Worm (Caenorhabditis elegans) whole organism, L2 larva: ENCODE data around the gene T03F6.9.

Experiments
- F13H6.1 ChIP-seq: sonication (generic microtip); optimal IDR thresholded peaks from 2 replicates; lab custom pipeline; 2016; ENCODE audit warnings: missing genetic modification characterization, missing compliant biosample characterization
- R02D3.7 ChIP-seq: fragments of 150-350 bp; optimal IDR thresholded peaks from 2 replicates; lab custom pipeline; 2014; ENCODE audit warnings: missing biosample characterization, missing genetic modification characterization
- Y55F3AM.14 ChIP-seq: fragments of 200-800 bp; sonication (Bioruptor generic); optimal IDR thresholded peaks from 2 replicates; lab custom pipeline; 2018; ENCODE audit warnings: mild to moderate bottlenecking, missing genetic modification characterization, missing compliant biosample characterization
- alr-1 ChIP-seq: fragments of 150-350 bp; optimal IDR thresholded peaks from 2 replicates; lab custom pipeline; 2014; ENCODE audit warnings: missing biosample characterization, missing genetic modification characterization
- ama-1 ChIP-seq: fragments of 150-350 bp; optimal IDR thresholded peaks from 2 replicates; lab custom pipeline; 2018; ENCODE audit warnings: inconsistent platforms
- blmp-1 ChIP-seq: sonication (generic microtip); optimal IDR thresholded peaks from 2 replicates; lab custom pipeline; 2017; ENCODE audit warnings: missing genetic modification characterization, mild to moderate bottlenecking, missing compliant biosample characterization, antibody characterized with exemption, moderate library complexity; ENCODE audit not compliant: insufficient read depth
- ceh-16 ChIP-seq: fragments of 150-350 bp; optimal IDR thresholded peaks from 2 replicates; lab custom pipeline; 2014; ENCODE audit warnings: missing biosample characterization, missing genetic modification characterization
- ceh-82 ChIP-seq: fragments of 150-350 bp; optimal IDR thresholded peaks from 2 replicates; lab custom pipeline; 2014; ENCODE audit warnings: missing biosample characterization, missing genetic modification characterization
- crh-2 ChIP-seq: sonication (generic microtip); optimal IDR thresholded peaks from 2 replicates; lab custom pipeline; 2017; ENCODE audit warnings: missing biosample characterization, missing genetic modification characterization
- dmd-4 ChIP-seq: sonication (generic microtip); optimal IDR thresholded peaks from 2 replicates; lab custom pipeline; 2017; ENCODE audit warnings: missing biosample characterization, missing genetic modification characterization
- elt-1 ChIP-seq: fragments of 150-350 bp; optimal IDR thresholded peaks from 2 replicates; lab custom pipeline; 2014; ENCODE audit warnings: missing biosample characterization, missing genetic modification characterization
- elt-3 ChIP-seq: sonication (generic microtip); optimal IDR thresholded peaks from 2 replicates; lab custom pipeline; 2017; ENCODE audit warnings: missing biosample characterization, missing genetic modification characterization
- fos-1 ChIP-seq: fragments of 150-350 bp; optimal IDR thresholded peaks from 2 replicates; lab custom pipeline; 2014; ENCODE audit warnings: missing biosample characterization, missing genetic modification characterization
- gmeb-1 ChIP-seq: fragments of 150-350 bp; optimal IDR thresholded peaks from 2 replicates; lab custom pipeline; 2014; ENCODE audit warnings: missing biosample characterization, missing genetic modification characterization
- mab-5 ChIP-seq: fragments of 150-350 bp; optimal IDR thresholded peaks from 2 replicates; lab custom pipeline; 2014; ENCODE audit warnings: missing biosample characterization, missing genetic modification characterization
- mbf-1 ChIP-seq: sonication (generic microtip); optimal IDR thresholded peaks from 2 replicates; lab custom pipeline; 2017; ENCODE audit warnings: missing biosample characterization, missing genetic modification characterization
- mdl-1 ChIP-seq, 2 experiments: fragments of 150-350 bp in 1 of 2; sonication (generic microtip) in 1 of 2; optimal IDR thresholded peaks; 2 replicates each; lab custom pipeline; 2017; ENCODE audit warnings: missing biosample characterization in 2 of 2, missing genetic modification characterization in 2 of 2
- nhr-10 ChIP-seq: sonication (generic microtip); optimal IDR thresholded peaks from 2 replicates; lab custom pipeline; 2017; ENCODE audit warnings: missing biosample characterization, missing genetic modification characterization
- nhr-11 ChIP-seq: fragments of 150-350 bp; optimal IDR thresholded peaks from 2 replicates; lab custom pipeline; 2014; ENCODE audit warnings: missing biosample characterization, missing genetic modification characterization
- nhr-12 ChIP-seq: fragments of 150-350 bp; optimal IDR thresholded peaks from 2 replicates; lab custom pipeline; 2014; ENCODE audit warnings: missing biosample characterization, missing genetic modification characterization
- nhr-21 ChIP-seq: fragments of 150-350 bp; optimal IDR thresholded peaks from 2 replicates; lab custom pipeline; 2014; ENCODE audit warnings: missing biosample characterization, missing genetic modification characterization
- nhr-23 ChIP-seq: fragments of 150-350 bp; optimal IDR thresholded peaks from 2 replicates; lab custom pipeline; 2014; ENCODE audit warnings: missing biosample characterization, missing genetic modification reagents, missing genetic modification characterization
- nhr-237 ChIP-seq: fragments of 150-350 bp; optimal IDR thresholded peaks from 2 replicates; lab custom pipeline; 2014; ENCODE audit warnings: missing biosample characterization, missing genetic modification characterization
- nhr-25 ChIP-seq: fragments of 150-350 bp; sonication (generic microtip); optimal IDR thresholded peaks from 3 replicates; lab custom pipeline; 2014; ENCODE audit warnings: missing biosample characterization, missing genetic modification characterization
- nhr-6 ChIP-seq: fragments of 150-350 bp; optimal IDR thresholded peaks from 2 replicates; lab custom pipeline; 2014; ENCODE audit warnings: missing biosample characterization, missing genetic modification characterization
- peb-1 ChIP-seq: fragments of 150-350 bp; optimal IDR thresholded peaks from 2 replicates; lab custom pipeline; 2014; ENCODE audit warnings: missing biosample characterization, missing genetic modification characterization
- skn-1 ChIP-seq: sonication (generic microtip); optimal IDR thresholded peaks from 2 replicates; lab custom pipeline; 2017; ENCODE audit warnings: missing biosample characterization, missing genetic modification characterization
- sma-9 ChIP-seq, 2 experiments: fragments of 150-350 bp in 1 of 2; sonication (generic microtip) in 1 of 2; optimal IDR thresholded peaks; 2 replicates each; lab custom pipeline; 2014 to 2016; ENCODE audit warnings: missing genetic modification characterization in 2 of 2, mild to moderate bottlenecking in 1 of 2, missing biosample characterization in 1 of 2, missing compliant biosample characterization in 1 of 2, missing genetic modification reagents in 1 of 2, moderate library complexity in 1 of 2
- snpc-4 ChIP-seq: fragments of 150-350 bp; optimal IDR thresholded peaks from 2 replicates; lab custom pipeline; 2014; ENCODE audit warnings: missing biosample characterization, missing genetic modification characterization
- unc-39 ChIP-seq: fragments of 150-350 bp; optimal IDR thresholded peaks from 2 replicates; lab custom pipeline; 2014; ENCODE audit warnings: missing biosample characterization, missing genetic modification characterization
- unc-55 ChIP-seq: fragments of 150-350 bp; sonication (generic microtip); optimal IDR thresholded peaks from 3 replicates; lab custom pipeline; 2014; ENCODE audit warnings: missing biosample characterization, missing genetic modification reagents, missing genetic modification characterization
- ztf-1 ChIP-seq: fragments of 200-800 bp; sonication (Bioruptor generic); conservative IDR thresholded peaks from 2 replicates; pipeline ENCODE4 v1.3.6; 2022; ENCODE audit warnings: missing genetic modification characterization, missing compliant biosample characterization
- ztf-4 ChIP-seq: fragments of 150-350 bp; optimal IDR thresholded peaks from 2 replicates; lab custom pipeline; 2014; ENCODE audit warnings: missing biosample characterization, missing genetic modification characterization

Gene T03F6.9

ce11 chrIII:13393239-13393638, 22.4 kb upstream of the T03F6.9 start, which contains the start of gene dnj-17:
Gene dnj-17, minus strand, starts transcription at chrIII:13393339.
- TF ChIP-seq nhr-23 (tag; lab: Kevin White, UChicago), result no peak
- TF ChIP-seq sma-9 (GFP tag; optimal IDR thresholded peaks at IDR 0.05; lab: Kevin White, UChicago), result no peak
- TF ChIP-seq sma-9 (tag; optimal IDR thresholded peaks at IDR 0.05; lab: Kevin White, UChicago), result no peak
- TF ChIP-seq mbf-1 (tag; lab: Kevin White, UChicago), result no peak
- no peak for TF ChIP-seq crh-2
- TF ChIP-seq skn-1 (tag; lab: Kevin White, UChicago), result no peak
- no peak for TF ChIP-seq nhr-6 (tag; lab: Kevin White, UChicago)
- no peak for TF ChIP-seq mab-5 (tag; lab: Kevin White, UChicago)
- TF ChIP-seq nhr-10, result no peak
- TF ChIP-seq unc-39 (tag; lab: Kevin White, UChicago), result no peak
- no peak for TF ChIP-seq ztf-1 (GFP tag; lab: Robert Waterston, UW)
- TF ChIP-seq R02D3.7, result no peak
- no peak for TF ChIP-seq ceh-16 (tag; lab: Kevin White, UChicago)
- TF ChIP-seq elt-3, result no peak
- TF ChIP-seq peb-1 (tag; lab: Kevin White, UChicago), result no peak
- TF ChIP-seq F13H6.1 (tag; lab: Kevin White, UChicago), result no peak
- TF ChIP-seq nhr-21 (tag; lab: Kevin White, UChicago), result no peak
- no peak for TF ChIP-seq nhr-25 (tag; lab: Kevin White, UChicago)
- TF ChIP-seq nhr-237 (tag; lab: Kevin White, UChicago), result no peak
- TF ChIP-seq alr-1 (tag; lab: Kevin White, UChicago), result no peak

ce11 chrIII:13390789-13391188, 19.9 kb upstream of the T03F6.9 start:
- TF ChIP-seq ztf-4 (tag; lab: Kevin White, UChicago) (no peak), gmeb-1 (tag; lab: Kevin White, UChicago) (no peak), nhr-25 (tag; lab: Kevin White, UChicago) (no peak), dmd-4 (tag; lab: Kevin White, UChicago) (no peak), nhr-23 (tag; lab: Kevin White, UChicago) (no peak), snpc-4 (tag; lab: Kevin White, UChicago) (no peak), crh-2 (no peak)

- TF ChIP-seq ama-1 (no peak), mbf-1 (tag; lab: Kevin White, UChicago) (no peak), ztf-4 (tag; lab: Kevin White, UChicago) (no peak), F13H6.1 (tag; lab: Kevin White, UChicago) (no peak), alr-1 (tag; lab: Kevin White, UChicago) (no peak), nhr-25 (tag; lab: Kevin White, UChicago) (no peak), nhr-23 (tag; lab: Kevin White, UChicago) (no peak), elt-1 (tag; lab: Kevin White, UChicago) (no peak)
Observed at ce11 chrIII:13389078-13389477, 18.2 kb upstream of the T03F6.9 start, which contains the start of gene T03F6.3. Gene T03F6.3, plus strand, starts transcription at chrIII:13389395.

ce11 chrIII:13388621-13389020, 17.7 kb upstream of the T03F6.9 start:
- no peak for TF ChIP-seq unc-55 (GFP tag; lab: Kevin White, UChicago)
- no peak for TF ChIP-seq nhr-23 (tag; lab: Kevin White, UChicago)
- no peak for TF ChIP-seq blmp-1 (tag; lab: Kevin White, UChicago)
- no peak for TF ChIP-seq nhr-10
- TF ChIP-seq elt-1 (tag; lab: Kevin White, UChicago), result no peak
- peak; percentile 53 for TF ChIP-seq fos-1
- no peak for TF ChIP-seq Y55F3AM.14 (GFP tag; lab: Kevin White, UChicago)
- no peak for TF ChIP-seq peb-1 (tag; lab: Kevin White, UChicago)

ce11 chrIII:13385850-13386249, 15.0 kb upstream of the T03F6.9 start, which contains the start of gene T03F6.4:
Gene T03F6.4, plus strand, starts transcription at chrIII:13386150.
- TF ChIP-seq ceh-82 (tag; lab: Kevin White, UChicago), result no peak
- no peak for TF ChIP-seq nhr-11
- TF ChIP-seq unc-55 (GFP tag; lab: Kevin White, UChicago), result peak; percentile 32
- TF ChIP-seq mdl-1 (tag; optimal IDR thresholded peaks at IDR 0.05; lab: Kevin White, UChicago), result no peak
- TF ChIP-seq unc-39 (tag; lab: Kevin White, UChicago), result no peak
- no peak for TF ChIP-seq nhr-6 (tag; lab: Kevin White, UChicago)
- TF ChIP-seq nhr-12 (tag; lab: Kevin White, UChicago), result no peak
